Worm (Caenorhabditis elegans): ENCODE data around the gene athp-2.

DNA sequence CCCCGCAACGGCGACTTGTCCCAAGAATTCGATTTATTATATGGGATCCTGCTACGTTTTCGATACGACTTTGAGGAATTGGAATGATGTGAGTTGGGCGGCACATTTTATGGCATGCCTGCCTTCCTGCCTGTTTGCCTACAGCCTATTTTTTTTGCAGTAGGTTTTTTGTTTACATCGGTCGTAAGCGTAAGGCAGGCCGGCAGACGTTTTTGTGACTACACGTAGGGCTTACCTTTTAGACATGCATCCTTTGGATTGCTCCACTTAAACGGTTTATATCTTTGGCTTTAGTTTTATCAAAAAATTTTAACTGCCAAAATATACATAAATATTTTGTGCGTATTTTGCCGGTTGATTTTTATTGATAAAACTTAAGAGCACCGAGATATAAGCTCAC lies 19.2 kb downstream of the athp-2 start:
- TF ChIP-seq unc-62 (GFP tag; optimal IDR thresholded peaks at IDR 0.05) (no peak), snpc-4 (tag; optimal IDR thresholded peaks at IDR 0.05) (no peak)
